Fruit fly (Drosophila melanogaster) S2 (cell line): ENCODE measurements around the gene CG18598.

ENCODE experiments used
- CG8478 ChIP-seq: fragments of >200 bp; optimal IDR thresholded peaks from 2 replicates; lab custom pipeline; 2018
- CTCF ChIP-seq, 2 experiments: fragments of >200 bp; optimal IDR thresholded peaks; 2 replicates each; lab custom pipeline; 2018

- TF ChIP-seq CG8478: no peak
- TF ChIP-seq CTCF (optimal IDR thresholded peaks at IDR 0.05; lab: Kevin White, UChicago): no peak
Measured at dm6 chr3R:18279494-18279893, 28.6 kb downstream of the CG18598 start, which contains the start of gene CG7142.
